Fruit fly (Drosophila melanogaster) whole organism, prepupa: ENCODE results near the gene RfC38.

Experiments
- Blimp-1 ChIP-seq: fragments of 200-800 bp; sonication (Bioruptor generic); optimal IDR thresholded peaks from 3 replicates; lab custom pipeline; 2017; ENCODE audit warnings: missing biosample characterization, missing genetic modification characterization, mild to moderate bottlenecking, moderate library complexity, missing genetic modification reagents
- CG10631 ChIP-seq: fragments of 200-800 bp; sonication (Bioruptor generic); optimal IDR thresholded peaks from 2 replicates; lab custom pipeline; 2016; ENCODE audit warnings: missing biosample characterization, missing genetic modification characterization
- CG10669 ChIP-seq: fragments of 200-800 bp; sonication (Bioruptor generic); optimal IDR thresholded peaks from 3 replicates; lab custom pipeline; 2018; ENCODE audit warnings: missing biosample characterization, mild to moderate bottlenecking, missing genetic modification characterization, moderate library complexity
- CG11294 ChIP-seq: fragments of 200-800 bp; sonication (Bioruptor generic); IDR thresholded peaks from 2 replicates; pipeline ENCODE4 v1.3.6; 2022; ENCODE audit warnings: missing biosample characterization, missing genetic modification characterization
- CG11762 ChIP-seq: fragments of 200-800 bp; sonication (Bioruptor generic); optimal IDR thresholded peaks from 3 replicates; lab custom pipeline; 2016; ENCODE audit warnings: missing biosample characterization, missing genetic modification characterization; ENCODE audit not compliant: insufficient read depth
- CG1621 ChIP-seq: fragments of 200-800 bp; sonication (Bioruptor generic); optimal IDR thresholded peaks from 3 replicates; lab custom pipeline; 2018; ENCODE audit warnings: missing biosample characterization, mild to moderate bottlenecking, missing genetic modification characterization
- CG3032 ChIP-seq: fragments of 200-800 bp; optimal IDR thresholded peaks from 2 replicates; lab custom pipeline; 2019; ENCODE audit warnings: missing biosample characterization, mild to moderate bottlenecking, missing genetic modification characterization, moderate library complexity
- CG31627 ChIP-seq: fragments of 200-800 bp; sonication (Bioruptor generic); optimal IDR thresholded peaks from 3 replicates; lab custom pipeline; 2016; ENCODE audit warnings: missing biosample characterization, missing genetic modification characterization
- CG32006 ChIP-seq: fragments of 200-800 bp; sonication (Bioruptor generic); optimal IDR thresholded peaks from 3 replicates; lab custom pipeline; 2017; ENCODE audit warnings: missing biosample characterization, mild to moderate bottlenecking, missing genetic modification characterization
- CG34406 ChIP-seq: fragments of 200-800 bp; sonication (Bioruptor generic); optimal IDR thresholded peaks from 3 replicates; lab custom pipeline; 2016; ENCODE audit warnings: missing biosample characterization, missing genetic modification characterization
- CG3919 ChIP-seq: fragments of 200-800 bp; sonication (Bioruptor generic); optimal IDR thresholded peaks from 3 replicates; lab custom pipeline; 2016; ENCODE audit warnings: missing biosample characterization, missing genetic modification characterization
- CG4318 ChIP-seq: fragments of 200-800 bp; sonication (Bioruptor generic); optimal IDR thresholded peaks from 3 replicates; lab custom pipeline; 2017; ENCODE audit warnings: missing biosample characterization, mild to moderate bottlenecking, missing genetic modification characterization
- CG6163 ChIP-seq: fragments of 200-800 bp; sonication (Bioruptor generic); IDR thresholded peaks from 3 replicates; pipeline ENCODE4 v1.3.6; 2022; ENCODE audit warnings: missing biosample characterization, missing genetic modification characterization
- CG6276 ChIP-seq: fragments of 200-800 bp; sonication (Bioruptor generic); optimal IDR thresholded peaks from 2 replicates; lab custom pipeline; 2017; ENCODE audit warnings: missing biosample characterization, mild to moderate bottlenecking, missing genetic modification characterization
- CG6792 ChIP-seq: fragments of 200-800 bp; sonication (Bioruptor generic); optimal IDR thresholded peaks from 3 replicates; lab custom pipeline; 2016; ENCODE audit warnings: missing biosample characterization, missing genetic modification characterization
- CG6808 ChIP-seq: fragments of 200-800 bp; sonication (Bioruptor generic); optimal IDR thresholded peaks from 3 replicates; lab custom pipeline; 2017; ENCODE audit warnings: missing biosample characterization, missing genetic modification characterization, mild to moderate bottlenecking, moderate library complexity, missing genetic modification reagents
- CG6854 ChIP-seq: fragments of 200-800 bp; sonication (Bioruptor generic); optimal IDR thresholded peaks from 2 replicates; lab custom pipeline; 2017; ENCODE audit warnings: missing biosample characterization, mild to moderate bottlenecking, missing genetic modification characterization
- CG7368 ChIP-seq: fragments of 200-800 bp; sonication (Bioruptor generic); optimal IDR thresholded peaks from 3 replicates; lab custom pipeline; 2016; ENCODE audit warnings: missing biosample characterization, missing genetic modification characterization
- CG8119 ChIP-seq: fragments of 200-800 bp; sonication (Bioruptor generic); IDR thresholded peaks from 3 replicates; pipeline ENCODE4 v1.3.6; 2022; ENCODE audit warnings: missing biosample characterization, missing genetic modification characterization
- CG8319 ChIP-seq: fragments of 200-800 bp; sonication (Bioruptor generic); optimal IDR thresholded peaks from 3 replicates; lab custom pipeline; 2016; ENCODE audit warnings: missing biosample characterization, missing genetic modification characterization
- CG8632 ChIP-seq: fragments of 200-800 bp; sonication (Bioruptor generic); optimal IDR thresholded peaks from 3 replicates; lab custom pipeline; 2016; ENCODE audit warnings: missing biosample characterization, missing genetic modification characterization
- Eip78C ChIP-seq: fragments of 200-800 bp; sonication (Bioruptor generic); peaks from one replicate; lab custom pipeline; 2016; ENCODE audit warnings: missing biosample characterization, missing genetic modification characterization
- Eip93F ChIP-seq: fragments of 200-800 bp; sonication (Bioruptor generic); optimal IDR thresholded peaks from 2 replicates; lab custom pipeline; 2016; ENCODE audit warnings: missing biosample characterization, mild to moderate bottlenecking, missing genetic modification characterization
- Ets21C ChIP-seq: fragments of 200-800 bp; sonication (Bioruptor generic); optimal IDR thresholded peaks from 3 replicates; lab custom pipeline; 2016; ENCODE audit warnings: missing biosample characterization, missing genetic modification characterization
- Ets96B ChIP-seq: fragments of 200-800 bp; optimal IDR thresholded peaks from 2 replicates; lab custom pipeline; 2019; ENCODE audit warnings: missing biosample characterization, mild to moderate bottlenecking, missing genetic modification characterization, moderate library complexity
- Hr38 ChIP-seq: sonication (Bioruptor generic); optimal IDR thresholded peaks from 2 replicates; lab custom pipeline; 2016; ENCODE audit warnings: missing biosample characterization, missing genetic modification characterization
- Smox ChIP-seq: fragments of 200-800 bp; sonication (Bioruptor generic); optimal IDR thresholded peaks from 3 replicates; lab custom pipeline; 2016; ENCODE audit warnings: missing biosample characterization, missing genetic modification characterization
- Sox102F ChIP-seq: fragments of 200-800 bp; sonication (Bioruptor generic); optimal IDR thresholded peaks from 2 replicates; lab custom pipeline; 2016; ENCODE audit warnings: missing biosample characterization, mild to moderate bottlenecking, missing genetic modification characterization
- Sox14 ChIP-seq: fragments of 200-800 bp; sonication (Bioruptor generic); optimal IDR thresholded peaks from 3 replicates; lab custom pipeline; 2016; ENCODE audit warnings: missing biosample characterization, missing genetic modification characterization
- Sox15 ChIP-seq: fragments of 200-800 bp; sonication (Bioruptor generic); optimal IDR thresholded peaks from 3 replicates; lab custom pipeline; 2016; ENCODE audit warnings: missing biosample characterization, missing genetic modification characterization
- achi ChIP-seq: fragments of 200-800 bp; sonication (Bioruptor generic); optimal IDR thresholded peaks from 3 replicates; lab custom pipeline; 2016; ENCODE audit warnings: missing biosample characterization, missing genetic modification characterization
- cyc ChIP-seq: fragments of 200-800 bp; sonication (Bioruptor generic); optimal IDR thresholded peaks from 3 replicates; lab custom pipeline; 2016; ENCODE audit warnings: missing biosample characterization, missing genetic modification characterization
- dac ChIP-seq: fragments of 200-800 bp; sonication (Bioruptor generic); optimal IDR thresholded peaks from 2 replicates; lab custom pipeline; 2017; ENCODE audit warnings: missing biosample characterization, mild to moderate bottlenecking, missing genetic modification characterization
- dsx ChIP-seq: fragments of 200-800 bp; optimal IDR thresholded peaks from 3 replicates; lab custom pipeline; 2019; ENCODE audit warnings: missing biosample characterization, mild to moderate bottlenecking, missing genetic modification characterization, moderate library complexity; ENCODE audit not compliant: poor library complexity, severe bottlenecking
- esn ChIP-seq: fragments of 200-800 bp; sonication (Bioruptor generic); optimal IDR thresholded peaks from 2 replicates; lab custom pipeline; 2016; ENCODE audit warnings: missing biosample characterization, mild to moderate bottlenecking, missing genetic modification characterization, moderate library complexity
- fd59A ChIP-seq: fragments of 200-800 bp; sonication (Bioruptor generic); optimal IDR thresholded peaks from 2 replicates; lab custom pipeline; 2017; ENCODE audit warnings: missing biosample characterization, mild to moderate bottlenecking, missing genetic modification characterization, missing genetic modification reagents
- lz ChIP-seq: fragments of 200-800 bp; sonication (Bioruptor generic); optimal IDR thresholded peaks from 3 replicates; lab custom pipeline; 2016; ENCODE audit warnings: missing biosample characterization, missing genetic modification characterization
- net ChIP-seq: fragments of 200-800 bp; sonication (Bioruptor generic); optimal IDR thresholded peaks from 3 replicates; lab custom pipeline; 2016; ENCODE audit warnings: missing biosample characterization, missing genetic modification characterization
- pdm3 ChIP-seq: fragments of 200-800 bp; sonication (Bioruptor generic); optimal IDR thresholded peaks from 3 replicates; lab custom pipeline; 2016; ENCODE audit warnings: missing biosample characterization, missing genetic modification characterization
- salr ChIP-seq, 2 experiments: fragments of 200-800 bp; sonication (Bioruptor generic); optimal IDR thresholded peaks; 3 replicates each; lab custom pipeline; 2016 to 2018; ENCODE audit warnings: missing biosample characterization in 2 of 2, missing genetic modification characterization in 2 of 2, mild to moderate bottlenecking in 1 of 2
- spab ChIP-seq: fragments of 200-800 bp; sonication (Bioruptor generic); optimal IDR thresholded peaks from 2 replicates; lab custom pipeline; 2017; ENCODE audit warnings: missing biosample characterization, mild to moderate bottlenecking, missing genetic modification characterization, missing genetic modification reagents
- ss ChIP-seq, 2 experiments: fragments of 200-800 bp; sonication (Bioruptor generic); optimal IDR thresholded peaks; 2 replicates in 1 of 2; 3 replicates in 1 of 2; lab custom pipeline; 2017 to 2018; ENCODE audit warnings: mild to moderate bottlenecking in 2 of 2, missing biosample characterization in 2 of 2, missing genetic modification characterization in 2 of 2, moderate library complexity in 1 of 2
- topi ChIP-seq: fragments of 200-800 bp; sonication (Bioruptor generic); optimal IDR thresholded peaks from 3 replicates; lab custom pipeline; 2016; ENCODE audit warnings: missing biosample characterization, missing genetic modification characterization
- vri ChIP-seq: fragments of 200-800 bp; sonication (Bioruptor generic); optimal IDR thresholded peaks from 3 replicates; lab custom pipeline; 2016; ENCODE audit warnings: missing biosample characterization, mild to moderate bottlenecking, missing genetic modification characterization

The RfC38 gene

dm6 chr2L:11119966-11120517, 10.4 kb downstream of the RfC38 start, which contains the start of gene CG6230:
CG6230 (minus strand) TSS chr2L:11120319.
- peak; percentile 85 for TF ChIP-seq achi (GFP tag; lab: Kevin White, UChicago)
- TF ChIP-seq fd59A (GFP tag; lab: Kevin White, UChicago) = no peak
- TF ChIP-seq, all 60 proteins: peak for 1

dm6 chr2L:11113714-11114113, 16.7 kb downstream of the RfC38 start, which contains the start of gene Gr32a:
Gr32a (plus strand) TSS chr2L:11114014.
- TF ChIP-seq salr (GFP tag; optimal IDR thresholded peaks at IDR 0.05; lab: Kevin White, UChicago) = no peak
- no peak for TF ChIP-seq esn (GFP tag; lab: Kevin White, UChicago)
- TF ChIP-seq CG10669 (GFP tag; lab: Kevin White, UChicago) = no peak
- TF ChIP-seq lz (GFP tag; lab: Kevin White, UChicago) = no peak
- no peak for TF ChIP-seq ss (GFP tag; optimal IDR thresholded peaks at IDR 0.05; lab: Kevin White, UChicago)
- TF ChIP-seq net (GFP tag; lab: Kevin White, UChicago) = no peak
- no peak for TF ChIP-seq Hr38 (GFP tag; lab: Kevin White, UChicago)
- TF ChIP-seq Eip78C (GFP tag; lab: Kevin White, UChicago) = no peak

- TF ChIP-seq Smox (no peak), achi (GFP tag; lab: Kevin White, UChicago) (peak; percentile 82), Ets96B (tag; lab: Kevin White, UChicago) (no peak), CG8119 (GFP tag; lab: Robert Waterston, UW) (peak; percentile 82; the same call in 2 of the 3 replicates), CG34406 (GFP tag; lab: Kevin White, UChicago) (peak; percentile 76), CG32006 (GFP tag; lab: Kevin White, UChicago) (no peak), Sox14 (GFP tag; lab: Kevin White, UChicago) (no peak), CG11294 (GFP tag; lab: Robert Waterston, UW) (peak; percentile 26; the same call in 1 of the 2 replicates), CG1621 (tag; lab: Kevin White, UChicago) (peak; percentile 58), CG3032 (tag; lab: Kevin White, UChicago) (no peak), CG10631 (GFP tag; lab: Kevin White, UChicago) (peak; percentile 83), CG6808 (no peak), CG7368 (GFP tag; lab: Kevin White, UChicago) (no peak), CG6854 (GFP tag; lab: Kevin White, UChicago) (peak; percentile 68), CG6276 (GFP tag; lab: Kevin White, UChicago) (no peak), topi (GFP tag; lab: Kevin White, UChicago) (no peak), CG6163 (GFP tag; lab: Robert Waterston, UW) (peak; percentile 51; the same call in 1 of the 3 replicates), Eip78C (GFP tag; lab: Kevin White, UChicago) (peak; percentile 96), vri (no peak), CG31627 (GFP tag; lab: Kevin White, UChicago) (peak; percentile 72), CG8319 (GFP tag; lab: Kevin White, UChicago) (no peak), fd59A (GFP tag; lab: Kevin White, UChicago) (peak; percentile 73), dsx (GFP tag; lab: Kevin White, UChicago) (no peak), net (GFP tag; lab: Kevin White, UChicago) (peak; percentile 85), Blimp-1 (GFP tag; lab: Kevin White, UChicago) (no peak), CG10669 (GFP tag; lab: Kevin White, UChicago) (no peak), Ets21C (GFP tag; lab: Kevin White, UChicago) (peak; percentile 54), CG3919 (GFP tag; lab: Kevin White, UChicago) (no peak), CG6792 (GFP tag; lab: Kevin White, UChicago) (peak; percentile 74), spab (GFP tag; lab: Kevin White, UChicago) (no peak), cyc (GFP tag; lab: Kevin White, UChicago) (peak; percentile 45), salr (GFP tag; optimal IDR thresholded peaks at IDR 0.05; lab: Kevin White, UChicago) (peak in 1 of 2 experiments; percentile 49), lz (GFP tag; lab: Kevin White, UChicago) (peak; percentile 65), CG8632 (GFP tag; lab: Kevin White, UChicago) (peak; percentile 74), CG4318 (GFP tag; lab: Kevin White, UChicago) (peak; percentile 69), CG11762 (GFP tag; lab: Kevin White, UChicago) (peak; percentile 25), dac (no peak), Eip93F (GFP tag; lab: Kevin White, UChicago) (no peak), Sox102F (GFP tag; lab: Kevin White, UChicago) (no peak), pdm3 (GFP tag; lab: Kevin White, UChicago) (no peak), Sox15 (peak; percentile 57)
Observed at dm6 chr2L:11113011-11113528, 17.4 kb downstream of the RfC38 start, which contains the start of gene Idua. Idua (minus strand) TSS chr2L:11113061.
